Worm (Caenorhabditis elegans) whole organism, L2 larva: ENCODE results near the gene erd-2.1.

ENCODE experiments used
- elt-3 ChIP-seq: sonication (generic microtip); optimal IDR thresholded peaks from 2 replicates; lab custom pipeline; 2017; ENCODE audit warnings: missing biosample characterization, missing genetic modification characterization
- unc-39 ChIP-seq: fragments of 150-350 bp; optimal IDR thresholded peaks from 2 replicates; lab custom pipeline; 2014; ENCODE audit warnings: missing biosample characterization, missing genetic modification characterization

- TF ChIP-seq elt-3 (tag; lab: Kevin White, UChicago) (no peak), unc-39 (tag; lab: Kevin White, UChicago) (no peak)
Measured at ce11 chrX:10163212-10163611, 4.6 kb upstream of the erd-2.1 start.
